Fruit fly (Drosophila melanogaster): ENCODE data around the gene wntD.

Gene wntD

DNA sequence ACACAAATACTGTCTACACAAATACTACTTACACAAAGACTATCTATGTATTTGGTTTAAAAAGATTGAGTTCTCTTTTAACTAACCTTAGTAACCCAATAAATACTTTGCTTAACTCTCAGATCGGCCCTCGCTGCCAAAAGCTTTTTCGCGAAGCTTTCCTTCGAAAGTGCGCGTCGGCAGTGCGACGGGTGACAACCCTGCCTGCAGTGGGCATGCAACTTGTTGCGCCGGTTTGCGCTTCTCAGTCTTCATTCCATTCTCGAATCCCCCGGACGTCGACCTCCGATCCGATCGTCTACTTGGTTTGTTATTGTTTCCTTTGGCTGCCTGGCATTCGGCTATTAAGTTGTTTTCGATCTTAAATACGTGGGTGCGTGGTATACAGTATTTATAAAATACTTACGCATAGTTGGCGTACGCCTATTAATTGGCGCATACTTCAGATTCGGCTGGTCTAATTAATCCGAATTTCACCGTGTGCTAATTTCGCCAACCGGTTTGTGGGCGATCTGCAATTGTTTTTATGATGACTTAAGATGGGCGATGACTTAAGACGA, 32.8 kb downstream of the wntD start, which contains the start of gene CG11686 (continued):
- TF ChIP-seq Rx (GFP tag; IDR thresholded peaks at IDR 0.05) (no peak), trem (tag; optimal IDR thresholded peaks at IDR 0.05) (no peak), prd (optimal IDR thresholded peaks at IDR 0.05) (no peak), prd (GFP tag; IDR thresholded peaks at IDR 0.05) (0 out of 3 replicates have a peak, but pooled peaks have one; percentile 13), CG7786 (GFP tag; optimal IDR thresholded peaks at IDR 0.05) (no peak), peb (GFP tag; IDR thresholded peaks at IDR 0.05) (no peak), CG42726 (GFP tag; IDR thresholded peaks at IDR 0.05; ENCODE audit: partially characterized antibody) (0 out of 2 replicates have a peak, but pooled peaks have one; percentile 48), CG17186 (GFP tag; optimal IDR thresholded peaks at IDR 0.05) (peak; percentile 50), CrebB (tag; optimal IDR thresholded peaks at IDR 0.05) (no peak), CG10274 (GFP tag; optimal IDR thresholded peaks at IDR 0.05) (no peak), dan (GFP tag; IDR thresholded peaks at IDR 0.05) (no peak), insv (GFP tag; optimal IDR thresholded peaks at IDR 0.05) (no peak), Ets65A (GFP tag) (no peak), Med (GFP tag) (peak; percentile 89), CG15269 (tag; optimal IDR thresholded peaks at IDR 0.05) (no peak), CG7357 (GFP tag; IDR thresholded peaks at IDR 0.05) (no peak), CG15696 (tag; optimal IDR thresholded peaks at IDR 0.05) (no peak), MBD-R2 (GFP tag; IDR thresholded peaks at IDR 0.05) (peak; percentile 42; the same call in 1 of the 2 replicates), zen (tag; optimal IDR thresholded peaks at IDR 0.05) (no peak), gt (GFP tag; IDR thresholded peaks at IDR 0.05) (no peak), CG10431 (GFP tag; optimal IDR thresholded peaks at IDR 0.05) (no peak), CG3726 (GFP tag; IDR thresholded peaks at IDR 0.05) (no peak), exex (tag; optimal IDR thresholded peaks at IDR 0.05) (no peak), ind (GFP tag; optimal IDR thresholded peaks at IDR 0.05) (no peak), fd64A (GFP tag; optimal IDR thresholded peaks at IDR 0.05) (no peak), usp (GFP tag; optimal IDR thresholded peaks at IDR 0.05) (no peak), crc (GFP tag; optimal IDR thresholded peaks at IDR 0.05) (no peak), CG2875 (GFP tag; optimal IDR thresholded peaks at IDR 0.05) (peak; percentile 9), br (optimal IDR thresholded peaks at IDR 0.05) (no peak), unpg (GFP tag; optimal IDR thresholded peaks at IDR 0.05) (no peak), Stat92E (GFP tag; optimal IDR thresholded peaks at IDR 0.05) (no peak), Doc3 (GFP tag; IDR thresholded peaks at IDR 0.05; ENCODE audit: partially characterized antibody) (no peak), dpn (GFP tag; optimal IDR thresholded peaks at IDR 0.05) (no peak), CG33213 (GFP tag; optimal IDR thresholded peaks at IDR 0.05) (no peak), Dp (GFP tag; optimal IDR thresholded peaks at IDR 0.05) (peak; percentile 14), Gug (GFP tag; IDR thresholded peaks at IDR 0.05) (no peak), Six4 (GFP tag; optimal IDR thresholded peaks at IDR 0.05) (no peak), bigmax (GFP tag; optimal IDR thresholded peaks at IDR 0.05) (no peak), CG7987 (GFP tag; optimal IDR thresholded peaks at IDR 0.05) (no peak), Dip3 (GFP tag; optimal IDR thresholded peaks at IDR 0.05) (no peak), her (GFP tag; optimal IDR thresholded peaks at IDR 0.05) (no peak), ewg (GFP tag; optimal IDR thresholded peaks at IDR 0.05) (no peak), CG16813 (GFP tag; IDR thresholded peaks at IDR 0.05; ENCODE audit: partially characterized antibody) (no peak), CG14860 (GFP tag; IDR thresholded peaks at IDR 0.05; ENCODE audit: partially characterized antibody) (no peak), cad (GFP tag; optimal IDR thresholded peaks at IDR 0.05) (no peak), tll (GFP tag; optimal IDR thresholded peaks at IDR 0.05) (no peak), Poxn (GFP tag; IDR thresholded peaks at IDR 0.05) (no peak), tap (tag; optimal IDR thresholded peaks at IDR 0.05) (no peak), Oaz (GFP tag; IDR thresholded peaks at IDR 0.05) (no peak), zfh1 (GFP tag; IDR thresholded peaks at IDR 0.05) (no peak), D (optimal IDR thresholded peaks at IDR 0.05) (no peak), D (GFP tag; optimal IDR thresholded peaks at IDR 0.05) (no peak)
